Fruit fly (Drosophila melanogaster) whole organism, wandering third instar larva: ENCODE results near the gene CG11345.

Source experiments
- Abd-B ChIP-seq: fragments of >200 bp; optimal IDR thresholded peaks from 2 replicates; lab custom pipeline; 2017; ENCODE audit warnings: missing biosample characterization, missing genetic modification characterization
- CG32264 ChIP-seq: fragments of 200-800 bp; sonication (Bioruptor generic); optimal IDR thresholded peaks from 2 replicates; lab custom pipeline; 2016; ENCODE audit warnings: missing biosample characterization, missing genetic modification characterization
- CG9705 ChIP-seq: fragments of 200-800 bp; sonication (Bioruptor generic); optimal IDR thresholded peaks from 2 replicates; lab custom pipeline; 2018; ENCODE audit warnings: missing biosample characterization, mild to moderate bottlenecking, missing genetic modification characterization
- CrebA ChIP-seq: fragments of 200-800 bp; sonication (Bioruptor generic); optimal IDR thresholded peaks from 2 replicates; lab custom pipeline; 2016; ENCODE audit warnings: missing biosample characterization, mild to moderate bottlenecking, missing genetic modification characterization, borderline replicate concordance
- Dfd ChIP-seq: fragments of >200 bp; optimal IDR thresholded peaks from 2 replicates; lab custom pipeline; 2017; ENCODE audit warnings: missing biosample characterization, missing genetic modification characterization
- Dif ChIP-seq: fragments of 200-275, 200-300 bp; sonication (Bioruptor generic); optimal IDR thresholded peaks from 2 replicates; lab custom pipeline; 2018; ENCODE audit warnings: missing biosample characterization, missing genetic modification characterization; ENCODE audit not compliant: partially characterized antibody
- GATAd ChIP-seq: sonication (Bioruptor generic); optimal IDR thresholded peaks from 2 replicates; lab custom pipeline; 2016; ENCODE audit warnings: missing biosample characterization, missing genetic modification characterization
- HLH106 ChIP-seq: fragments of 200-800 bp; optimal IDR thresholded peaks from 3 replicates; lab custom pipeline; 2019; ENCODE audit warnings: missing biosample characterization, mild to moderate bottlenecking, missing genetic modification characterization, moderate library complexity
- Hnf4 ChIP-seq: fragments of 200-800 bp; sonication (Bioruptor generic); optimal IDR thresholded peaks from 2 replicates; lab custom pipeline; 2016; ENCODE audit warnings: missing biosample characterization, mild to moderate bottlenecking, missing genetic modification characterization
- Hr78 ChIP-seq: fragments of >200 bp; optimal IDR thresholded peaks from 2 replicates; lab custom pipeline; 2017; ENCODE audit warnings: missing biosample characterization, missing genetic modification characterization
- Hr83 ChIP-seq: fragments of 200-300 bp; sonication (Bioruptor generic); optimal IDR thresholded peaks from 2 replicates; lab custom pipeline; 2016; ENCODE audit warnings: missing biosample characterization, mild to moderate bottlenecking, missing genetic modification characterization, moderate library complexity; ENCODE audit not compliant: poor library complexity, severe bottlenecking
- Jra ChIP-seq: sonication (Bioruptor generic); optimal IDR thresholded peaks from 2 replicates; lab custom pipeline; 2016; ENCODE audit warnings: missing biosample characterization, missing genetic modification characterization
- Mio ChIP-seq: sonication (Bioruptor generic); optimal IDR thresholded peaks from 2 replicates; lab custom pipeline; 2016; ENCODE audit warnings: missing biosample characterization, missing genetic modification characterization
- Myc ChIP-seq: fragments of >200 bp; optimal IDR thresholded peaks from 2 replicates; lab custom pipeline; 2017
- N ChIP-seq: fragments of >200 bp; optimal IDR thresholded peaks from 2 replicates; lab custom pipeline; 2018; ENCODE audit warnings: missing biosample characterization, missing external identifiers, missing genetic modification characterization
- OdsH ChIP-seq: fragments of 200-800 bp; sonication (Bioruptor generic); optimal IDR thresholded peaks from 2 replicates; lab custom pipeline; 2016; ENCODE audit warnings: missing biosample characterization, mild to moderate bottlenecking, missing genetic modification characterization
- Rel ChIP-seq, 2 experiments: fragments of 200-800 bp; sonication (Bioruptor generic) in 1 of 2; optimal IDR thresholded peaks; 2 replicates in 1 of 2; 3 replicates in 1 of 2; lab custom pipeline; 2016 to 2019; ENCODE audit warnings: mild to moderate bottlenecking in 2 of 2, missing biosample characterization in 2 of 2, missing genetic modification characterization in 2 of 2, moderate library complexity in 1 of 2
- Sp1 ChIP-seq: fragments of 200-800 bp; sonication (Bioruptor generic); optimal IDR thresholded peaks from 3 replicates; lab custom pipeline; 2019; ENCODE audit warnings: missing biosample characterization, mild to moderate bottlenecking, missing genetic modification characterization, moderate library complexity
- Vsx2 ChIP-seq: fragments of 200-300, 225-300 bp; sonication (Bioruptor generic); optimal IDR thresholded peaks from 2 replicates; lab custom pipeline; 2018; ENCODE audit warnings: missing biosample characterization, missing genetic modification characterization; ENCODE audit not compliant: partially characterized antibody
- br ChIP-seq: fragments of 200-800 bp; sonication (Bioruptor generic); optimal IDR thresholded peaks from 2 replicates; lab custom pipeline; 2016; ENCODE audit warnings: missing biosample characterization, missing genetic modification characterization
- brk ChIP-seq: fragments of 200-800 bp; sonication (Bioruptor generic); optimal IDR thresholded peaks from 2 replicates; lab custom pipeline; 2016; ENCODE audit warnings: missing biosample characterization, mild to moderate bottlenecking, missing genetic modification characterization
- dl ChIP-seq, 2 experiments: fragments of 175-275, 200-275 bp in 1 of 2; fragments of 200-275 bp in 1 of 2; sonication (Bioruptor generic); optimal IDR thresholded peaks; lab custom pipeline; 2018; ENCODE audit warnings: mild to moderate bottlenecking in 2 of 2, missing biosample characterization in 2 of 2, missing genetic modification characterization in 2 of 2, moderate library complexity in 2 of 2; ENCODE audit not compliant: partially characterized antibody in 2 of 2, insufficient read depth in 1 of 2
- dmrt93B ChIP-seq: fragments of 200-800 bp; sonication (Bioruptor generic); optimal IDR thresholded peaks from 2 replicates; lab custom pipeline; 2018; ENCODE audit warnings: missing biosample characterization, mild to moderate bottlenecking, missing genetic modification characterization
- dsf ChIP-seq: sonication (Bioruptor generic); optimal IDR thresholded peaks from 2 replicates; lab custom pipeline; 2016; ENCODE audit warnings: missing biosample characterization, missing genetic modification characterization, borderline replicate concordance
- ey ChIP-seq: fragments of 200-800 bp; sonication (Bioruptor generic); optimal IDR thresholded peaks from 2 replicates; lab custom pipeline; 2016; ENCODE audit warnings: missing biosample characterization, missing genetic modification characterization
- foxo ChIP-seq, 2 experiments: fragments of 200-800 bp; sonication (Bioruptor generic); optimal IDR thresholded peaks; 2 replicates in 1 of 2; 3 replicates in 1 of 2; lab custom pipeline; 2016 to 2017; ENCODE audit warnings: missing biosample characterization in 2 of 2, missing genetic modification characterization in 2 of 2
- fru ChIP-seq: fragments of 200-800 bp; sonication (Bioruptor generic); optimal IDR thresholded peaks from 3 replicates; lab custom pipeline; 2016; ENCODE audit warnings: missing biosample characterization, mild to moderate bottlenecking, missing genetic modification characterization
- h ChIP-seq: fragments of 200-800 bp; sonication (Bioruptor generic); optimal IDR thresholded peaks from 3 replicates; lab custom pipeline; 2016; ENCODE audit warnings: missing biosample characterization, mild to moderate bottlenecking, missing genetic modification characterization
- jim ChIP-seq: fragments of 175-275, 200-325 bp; sonication (Bioruptor generic); optimal IDR thresholded peaks from 2 replicates; lab custom pipeline; 2016; ENCODE audit warnings: missing biosample characterization, mild to moderate bottlenecking, missing genetic modification characterization
- lola ChIP-seq: fragments of >200 bp; optimal IDR thresholded peaks from 2 replicates; lab custom pipeline; 2017; ENCODE audit warnings: missing biosample characterization, missing genetic modification characterization
- pan ChIP-seq: fragments of >200 bp; optimal IDR thresholded peaks from 2 replicates; lab custom pipeline; 2017
- psq ChIP-seq: fragments of 200-800 bp; sonication (Bioruptor generic); optimal IDR thresholded peaks from 3 replicates; lab custom pipeline; 2017; ENCODE audit warnings: missing biosample characterization, mild to moderate bottlenecking, missing genetic modification characterization, moderate library complexity
- rgr ChIP-seq: fragments of 200-800 bp; sonication (Bioruptor generic); optimal IDR thresholded peaks from 3 replicates; lab custom pipeline; 2016; ENCODE audit warnings: missing biosample characterization, mild to moderate bottlenecking, missing genetic modification characterization
- sage ChIP-seq: fragments of 200-800 bp; sonication (Bioruptor generic); optimal IDR thresholded peaks from 2 replicates; lab custom pipeline; 2016; ENCODE audit warnings: missing biosample characterization, mild to moderate bottlenecking, missing genetic modification characterization
- sv ChIP-seq: fragments of 200-800 bp; sonication (Bioruptor generic); optimal IDR thresholded peaks from 3 replicates; lab custom pipeline; 2016; ENCODE audit warnings: missing biosample characterization, missing genetic modification characterization
- tai ChIP-seq: sonication (Bioruptor generic); optimal IDR thresholded peaks from 2 replicates; lab custom pipeline; 2016; ENCODE audit warnings: missing biosample characterization, missing genetic modification characterization
- usp ChIP-seq: fragments of >200 bp; optimal IDR thresholded peaks from 2 replicates; lab custom pipeline; 2017; ENCODE audit warnings: missing biosample characterization, missing genetic modification characterization
- woc ChIP-seq: sonication (Bioruptor generic); optimal IDR thresholded peaks from 2 replicates; lab custom pipeline; 2016; ENCODE audit warnings: missing biosample characterization, mild to moderate bottlenecking, missing genetic modification characterization

CG11345 gene

DNA sequence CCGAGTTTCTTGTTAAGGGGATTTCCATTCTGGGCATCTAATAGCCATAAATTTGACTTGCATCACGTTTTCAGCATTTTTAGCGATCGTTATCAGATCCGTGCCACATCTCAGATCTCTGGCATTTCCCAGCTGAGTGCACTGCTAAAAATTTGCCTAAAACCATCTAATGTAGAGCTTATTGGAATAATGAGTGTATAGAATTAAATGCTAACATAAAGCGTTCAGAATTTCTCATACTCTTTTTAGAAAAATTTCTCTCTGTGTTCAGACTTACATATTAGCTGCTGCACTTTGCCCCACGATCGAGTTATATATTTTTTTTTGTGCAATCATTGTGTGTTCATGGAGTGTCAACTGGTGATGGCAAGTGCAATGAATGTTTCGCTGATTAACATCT is 50.2 kb downstream of the CG11345 start:
- no peak for TF ChIP-seq pan (lab: Kevin White, UChicago)
- TF ChIP-seq dsf (GFP tag; lab: Kevin White, UChicago) = no peak
- TF ChIP-seq Hr78 (GFP tag; lab: Kevin White, UChicago) = no peak
- TF ChIP-seq ey = peak; percentile 21
- TF ChIP-seq Myc (lab: Kevin White, UChicago) = no peak
- TF ChIP-seq Hr83 (GFP tag; lab: Kevin White, UChicago) = no peak
- no peak for TF ChIP-seq CrebA (GFP tag; lab: Kevin White, UChicago)
- no peak for TF ChIP-seq Jra
- peak; percentile 15 for TF ChIP-seq fru (GFP tag; lab: Kevin White, UChicago)
- no peak for TF ChIP-seq dl (GFP tag; optimal IDR thresholded peaks at IDR 0.05; lab: Kevin White, UChicago; ENCODE audit: insufficient read depth in 1 of 2, partially characterized antibody in 2 of 2)
- TF ChIP-seq Hnf4 (GFP tag; lab: Kevin White, UChicago) = no peak
- no peak for TF ChIP-seq brk (GFP tag; lab: Kevin White, UChicago)
- no peak for TF ChIP-seq woc (GFP tag; lab: Kevin White, UChicago)
- no peak for TF ChIP-seq Sp1 (GFP tag; lab: Kevin White, UChicago)
- TF ChIP-seq br (GFP tag; lab: Kevin White, UChicago) = peak; percentile 21
- TF ChIP-seq sage (GFP tag; lab: Kevin White, UChicago) = no peak
- no peak for TF ChIP-seq N (GFP tag; lab: Kevin White, UChicago)
- TF ChIP-seq rgr (GFP tag; lab: Kevin White, UChicago) = peak; percentile 40
- no peak for TF ChIP-seq CG32264
- no peak for TF ChIP-seq dmrt93B (GFP tag; lab: Kevin White, UChicago)
- no peak for TF ChIP-seq usp (GFP tag; lab: Kevin White, UChicago)
- no peak for TF ChIP-seq lola (GFP tag; lab: Kevin White, UChicago)
- TF ChIP-seq Abd-B = no peak
- peak in 1 of 2 experiments; percentile 39 for TF ChIP-seq foxo (GFP tag; optimal IDR thresholded peaks at IDR 0.05; lab: Kevin White, UChicago)
- TF ChIP-seq jim (GFP tag; lab: Kevin White, UChicago) = no peak
- no peak for TF ChIP-seq OdsH (GFP tag; lab: Kevin White, UChicago)
- no peak for TF ChIP-seq Dif (GFP tag; lab: Kevin White, UChicago)
- TF ChIP-seq CG9705 = no peak
- TF ChIP-seq Rel (GFP tag; optimal IDR thresholded peaks at IDR 0.05; lab: Kevin White, UChicago) = no peak
- no peak for TF ChIP-seq Rel (tag; optimal IDR thresholded peaks at IDR 0.05; lab: Kevin White, UChicago)
- peak; percentile 40 for TF ChIP-seq h (GFP tag; lab: Kevin White, UChicago)
- no peak for TF ChIP-seq psq (GFP tag; lab: Kevin White, UChicago)
- peak; percentile 18 for TF ChIP-seq HLH106 (tag; lab: Kevin White, UChicago)
- no peak for TF ChIP-seq GATAd (GFP tag; lab: Kevin White, UChicago)
- no peak for TF ChIP-seq sv (GFP tag; lab: Kevin White, UChicago)
- TF ChIP-seq Vsx2 = no peak
- TF ChIP-seq Dfd (GFP tag; lab: Kevin White, UChicago) = no peak
- TF ChIP-seq Mio (GFP tag; lab: Kevin White, UChicago) = no peak
- peak; percentile 27 for TF ChIP-seq tai (GFP tag; lab: Kevin White, UChicago)
